Worm (Caenorhabditis elegans) whole organism, early embryonic: ENCODE data around the gene rab-6.1.

ENCODE experiments used
- F13C5.2 ChIP-seq: sonication (generic microtip); optimal IDR thresholded peaks from 2 replicates; lab custom pipeline; 2017; ENCODE audit warnings: mild to moderate bottlenecking, missing genetic modification characterization, inconsistent platforms, missing compliant biosample characterization
- ama-1 ChIP-seq: fragments of 150-350 bp; optimal IDR thresholded peaks from 2 replicates; lab custom pipeline; 2014
- ceh-13 ChIP-seq: fragments of 200-800 bp; sonication (Bioruptor generic); optimal IDR thresholded peaks from 2 replicates; lab custom pipeline; 2018; ENCODE audit warnings: mild to moderate bottlenecking, missing genetic modification characterization, missing compliant biosample characterization
- flt-1 ChIP-seq: fragments of 200-800 bp; sonication (Bioruptor generic); IDR thresholded peaks from 2 replicates; pipeline ENCODE4 v1.3.6; 2022; ENCODE audit warnings: missing genetic modification characterization, missing compliant biosample characterization
- hnd-1 ChIP-seq: sonication (generic microtip); optimal IDR thresholded peaks from 2 replicates; lab custom pipeline; 2016; ENCODE audit warnings: missing genetic modification characterization, missing compliant biosample characterization
- pes-1 ChIP-seq: fragments of 200-800 bp; sonication (Bioruptor generic); IDR thresholded peaks from 2 replicates; pipeline ENCODE4 v1.3.6; 2022; ENCODE audit warnings: missing genetic modification reagents, missing genetic modification characterization, missing compliant biosample characterization
- scrt-1 ChIP-seq: fragments of 200-800 bp; sonication (Bioruptor generic); IDR thresholded peaks from 2 replicates; pipeline ENCODE4 v1.3.6; 2022; ENCODE audit warnings: missing genetic modification characterization, missing compliant biosample characterization
- tbx-11 ChIP-seq: fragments of 200-800 bp; sonication (Bioruptor generic); IDR thresholded peaks from 2 replicates; pipeline ENCODE4 v1.3.6; 2022; ENCODE audit warnings: missing genetic modification characterization, missing compliant biosample characterization
- tbx-37 ChIP-seq: fragments of 200-800 bp; sonication (Bioruptor generic); conservative IDR thresholded peaks from 2 replicates; pipeline ENCODE4 v1.3.6; 2022; ENCODE audit warnings: missing genetic modification reagents, missing genetic modification characterization, missing compliant biosample characterization

DNA sequence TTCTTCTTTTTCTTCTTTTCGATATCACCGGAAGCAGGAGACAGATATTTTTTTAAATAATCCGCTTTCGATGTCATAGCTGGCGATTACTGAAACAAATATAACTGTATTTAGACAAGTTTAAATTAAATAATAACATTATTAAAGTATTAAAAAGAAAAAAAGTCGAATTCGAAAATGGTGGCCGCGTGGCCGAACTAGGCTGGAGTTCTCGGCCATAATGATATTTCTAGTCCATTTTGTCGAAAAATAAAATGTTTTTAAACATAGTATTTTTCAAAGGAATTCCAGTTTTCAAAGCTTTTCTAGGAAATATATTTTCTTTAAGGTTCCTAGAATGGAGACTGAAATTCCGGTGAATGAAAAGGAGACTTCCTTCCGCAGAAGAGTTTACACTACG is 38.1 kb downstream of the rab-6.1 start, which contains the start of the genes bud-13 and rpap-2:
- TF ChIP-seq scrt-1 (GFP tag; lab: Robert Waterston, UW) (no peak), ama-1 (lab: Kevin White, UChicago) (no peak), hnd-1 (tag; lab: Kevin White, UChicago) (no peak), tbx-11 (GFP tag; lab: Robert Waterston, UW) (no peak), flt-1 (GFP tag; lab: Robert Waterston, UW) (no peak), ceh-13 (GFP tag; lab: Kevin White, UChicago) (no peak), tbx-37 (GFP tag; lab: Robert Waterston, UW) (peak; percentile 53; the same call in 1 of the 2 replicates), pes-1 (GFP tag; lab: Robert Waterston, UW) (no peak), F13C5.2 (tag; lab: Kevin White, UChicago) (no peak)
